Fruit fly (Drosophila melanogaster): ENCODE results near the gene CG8944.

CG8944 gene

DNA sequence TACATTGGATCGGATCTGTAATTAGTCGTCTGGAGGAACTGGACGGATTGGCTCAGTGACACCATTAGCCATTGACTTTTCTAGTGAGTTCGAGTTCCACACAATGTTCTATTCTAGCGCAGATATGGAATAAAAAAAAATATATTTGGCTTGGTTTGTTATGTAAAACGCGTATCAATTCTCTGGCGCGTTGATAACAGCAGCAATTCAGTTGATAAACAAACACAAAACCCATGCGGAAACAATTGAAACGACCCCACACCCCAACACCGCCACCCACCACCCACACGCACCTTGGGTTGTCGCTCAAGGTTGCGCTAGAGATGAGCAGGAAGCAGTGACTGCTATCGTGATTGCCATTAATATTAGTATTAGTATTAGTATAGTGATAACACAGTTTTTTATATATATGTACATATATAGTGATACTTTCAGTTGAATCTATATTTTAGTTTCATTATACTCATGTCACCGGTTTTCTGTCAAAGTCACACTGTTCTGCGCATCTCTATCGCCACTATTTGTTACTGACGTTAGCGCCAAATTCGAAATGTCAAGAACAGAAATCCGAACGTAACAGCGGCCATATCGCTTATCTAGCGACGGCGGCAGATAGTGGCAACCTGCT, 48.3 kb downstream of the CG8944 start:
- TF ChIP-seq CG34367 (tag; optimal IDR thresholded peaks at IDR 0.05) (peak; percentile 75), gl (tag; optimal IDR thresholded peaks at IDR 0.05) (peak; percentile 76), EcR (GFP tag; optimal IDR thresholded peaks at IDR 0.05) (peak; percentile 2), Pif1A (GFP tag; optimal IDR thresholded peaks at IDR 0.05) (no peak), Ets98B (GFP tag; IDR thresholded peaks at IDR 0.05) (peak; percentile 92), rn (GFP tag; IDR thresholded peaks at IDR 0.05) (peak; percentile 76), CG8301 (tag; optimal IDR thresholded peaks at IDR 0.05) (peak; percentile 89), CG9948 (tag; optimal IDR thresholded peaks at IDR 0.05) (peak; percentile 84), CG13204 (GFP tag; optimal IDR thresholded peaks at IDR 0.05) (no peak), fd96Ca (GFP tag; IDR thresholded peaks at IDR 0.05) (peak; percentile 90), Snoo (tag; optimal IDR thresholded peaks at IDR 0.05) (peak; percentile 84), CG17806 (tag; optimal IDR thresholded peaks at IDR 0.05) (peak; percentile 86), CG4496 (GFP tag; IDR thresholded peaks at IDR 0.05) (peak; percentile 94), CG32121 (GFP tag; IDR thresholded peaks at IDR 0.05) (peak; percentile 95), D1 (tag; optimal IDR thresholded peaks at IDR 0.05) (peak; percentile 67), CG12605 (GFP tag; IDR thresholded peaks at IDR 0.05) (peak; percentile 64), Pif1B (GFP tag; optimal IDR thresholded peaks at IDR 0.05) (peak; percentile 83), CG15710 (tag; optimal IDR thresholded peaks at IDR 0.05) (peak; percentile 82), CG14655 (GFP tag; optimal IDR thresholded peaks at IDR 0.05) (peak; percentile 92), CG8159 (tag; optimal IDR thresholded peaks at IDR 0.05) (peak; percentile 88), CG10348 (GFP tag; IDR thresholded peaks at IDR 0.05) (peak; percentile 67)

DNA sequence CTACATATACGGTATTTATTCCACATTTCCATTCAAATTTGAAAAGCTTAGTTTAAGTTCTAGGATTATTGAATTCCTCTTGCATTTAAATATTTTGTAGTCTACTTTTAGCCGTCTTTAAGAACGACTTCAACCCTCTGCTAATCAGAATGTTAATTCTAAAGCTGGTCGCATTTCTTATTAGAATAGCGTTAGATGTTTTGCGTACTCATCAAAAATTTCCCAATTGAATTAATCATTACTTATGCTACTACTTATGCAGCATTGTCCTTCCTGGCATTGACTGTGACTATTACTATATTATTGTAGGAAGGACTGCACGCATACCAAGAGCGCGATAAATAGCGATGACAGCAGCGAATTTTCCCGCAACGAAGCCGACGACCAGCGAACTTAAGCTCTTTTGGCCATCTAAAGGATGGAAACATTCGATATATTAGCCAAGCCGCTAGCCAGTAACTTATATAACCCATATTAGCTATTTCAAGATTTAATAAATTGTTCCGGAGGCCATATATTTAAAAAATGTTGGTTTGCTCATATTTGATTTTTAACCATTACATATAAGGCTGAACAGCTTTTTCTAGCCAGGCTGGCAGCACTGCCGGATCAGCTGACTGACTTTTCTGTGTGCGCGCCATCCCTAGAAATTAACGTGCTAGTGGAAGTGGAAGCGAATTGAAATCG, 49.0 kb downstream of the CG8944 start, which contains the start of gene CG8128:
TSS of gene CG8128 (plus strand) at position 641 of the 687 bp plus-strand sequence.
- TF ChIP-seq Ets98B (GFP tag; IDR thresholded peaks at IDR 0.05), result no peak
- no peak for TF ChIP-seq CG9948 (tag; optimal IDR thresholded peaks at IDR 0.05)
- TF ChIP-seq CG32121 (GFP tag; IDR thresholded peaks at IDR 0.05), result no peak
- no peak for TF ChIP-seq fd96Ca (GFP tag; IDR thresholded peaks at IDR 0.05)
- TF ChIP-seq Snoo (tag; optimal IDR thresholded peaks at IDR 0.05), result no peak
- no peak for TF ChIP-seq CG34367 (tag; optimal IDR thresholded peaks at IDR 0.05)
- no peak for TF ChIP-seq CG14655 (GFP tag; optimal IDR thresholded peaks at IDR 0.05)
- TF ChIP-seq CG8301 (tag; optimal IDR thresholded peaks at IDR 0.05), result no peak
- no peak for TF ChIP-seq Pif1B (GFP tag; optimal IDR thresholded peaks at IDR 0.05)
- TF ChIP-seq CG10348 (GFP tag; IDR thresholded peaks at IDR 0.05), result no peak
- peak; percentile 29; the same call in 2 of the 3 replicates for TF ChIP-seq CG4496 (GFP tag; IDR thresholded peaks at IDR 0.05)
- TF ChIP-seq D1 (tag; optimal IDR thresholded peaks at IDR 0.05), result peak; percentile 41
- TF ChIP-seq Pif1A (GFP tag; optimal IDR thresholded peaks at IDR 0.05), result no peak
- no peak for TF ChIP-seq EcR (GFP tag; optimal IDR thresholded peaks at IDR 0.05)

All from whole organism, pupa.